Worm (Caenorhabditis elegans) whole organism, L2 larva: Measurements from ENCODE around the gene aakg-1.

Experiments
- C34F6.9 ChIP-seq: fragments of 150-350 bp; optimal IDR thresholded peaks from 2 replicates; lab custom pipeline; 2014; ENCODE audit warnings: missing biosample characterization, missing genetic modification characterization
- F13H6.1 ChIP-seq: sonication (generic microtip); optimal IDR thresholded peaks from 2 replicates; lab custom pipeline; 2016; ENCODE audit warnings: missing genetic modification characterization, missing compliant biosample characterization
- R02D3.7 ChIP-seq: fragments of 150-350 bp; optimal IDR thresholded peaks from 2 replicates; lab custom pipeline; 2014; ENCODE audit warnings: missing biosample characterization, missing genetic modification characterization
- aly-2 ChIP-seq: fragments of 150-350 bp; optimal IDR thresholded peaks from 2 replicates; lab custom pipeline; 2014; ENCODE audit warnings: missing biosample characterization, missing genetic modification characterization
- ama-1 ChIP-seq: fragments of 150-350 bp; optimal IDR thresholded peaks from 2 replicates; lab custom pipeline; 2018; ENCODE audit warnings: inconsistent platforms
- blmp-1 ChIP-seq: sonication (generic microtip); optimal IDR thresholded peaks from 2 replicates; lab custom pipeline; 2017; ENCODE audit warnings: missing genetic modification characterization, mild to moderate bottlenecking, missing compliant biosample characterization, antibody characterized with exemption, moderate library complexity; ENCODE audit not compliant: insufficient read depth
- ceh-16 ChIP-seq: fragments of 150-350 bp; optimal IDR thresholded peaks from 2 replicates; lab custom pipeline; 2014; ENCODE audit warnings: missing biosample characterization, missing genetic modification characterization
- ceh-82 ChIP-seq: fragments of 150-350 bp; optimal IDR thresholded peaks from 2 replicates; lab custom pipeline; 2014; ENCODE audit warnings: missing biosample characterization, missing genetic modification characterization
- crh-2 ChIP-seq: sonication (generic microtip); optimal IDR thresholded peaks from 2 replicates; lab custom pipeline; 2017; ENCODE audit warnings: missing biosample characterization, missing genetic modification characterization
- elt-1 ChIP-seq: fragments of 150-350 bp; optimal IDR thresholded peaks from 2 replicates; lab custom pipeline; 2014; ENCODE audit warnings: missing biosample characterization, missing genetic modification characterization
- fos-1 ChIP-seq: fragments of 150-350 bp; optimal IDR thresholded peaks from 2 replicates; lab custom pipeline; 2014; ENCODE audit warnings: missing biosample characterization, missing genetic modification characterization
- gmeb-1 ChIP-seq: fragments of 150-350 bp; optimal IDR thresholded peaks from 2 replicates; lab custom pipeline; 2014; ENCODE audit warnings: missing biosample characterization, missing genetic modification characterization
- lin-11 ChIP-seq: fragments of 150-350 bp; sonication (generic microtip); optimal IDR thresholded peaks from 2 replicates; lab custom pipeline; 2014; ENCODE audit warnings: missing biosample characterization, missing genetic modification characterization, inconsistent platforms, mixed read lengths
- lin-13 ChIP-seq: fragments of 150-350 bp; optimal IDR thresholded peaks from 2 replicates; lab custom pipeline; 2014; ENCODE audit warnings: missing biosample characterization, missing genetic modification reagents, missing genetic modification characterization
- lin-39 ChIP-seq: fragments of 150-350 bp; optimal IDR thresholded peaks from 2 replicates; lab custom pipeline; 2014; ENCODE audit warnings: missing biosample characterization, missing genetic modification reagents, missing genetic modification characterization
- lsy-2 ChIP-seq, 2 experiments: fragments of 150-350 bp in 1 of 2; sonication (generic microtip) in 1 of 2; optimal IDR thresholded peaks; 2 replicates each; lab custom pipeline; 2014 to 2017; ENCODE audit warnings: missing biosample characterization in 2 of 2, missing genetic modification characterization in 2 of 2
- mab-5 ChIP-seq: fragments of 150-350 bp; optimal IDR thresholded peaks from 2 replicates; lab custom pipeline; 2014; ENCODE audit warnings: missing biosample characterization, missing genetic modification characterization
- mbf-1 ChIP-seq: sonication (generic microtip); optimal IDR thresholded peaks from 2 replicates; lab custom pipeline; 2017; ENCODE audit warnings: missing biosample characterization, missing genetic modification characterization
- mdl-1 ChIP-seq, 2 experiments: fragments of 150-350 bp in 1 of 2; sonication (generic microtip) in 1 of 2; optimal IDR thresholded peaks; 2 replicates each; lab custom pipeline; 2017; ENCODE audit warnings: missing biosample characterization in 2 of 2, missing genetic modification characterization in 2 of 2
- nhr-10 ChIP-seq: sonication (generic microtip); optimal IDR thresholded peaks from 2 replicates; lab custom pipeline; 2017; ENCODE audit warnings: missing biosample characterization, missing genetic modification characterization
- nhr-12 ChIP-seq: fragments of 150-350 bp; optimal IDR thresholded peaks from 2 replicates; lab custom pipeline; 2014; ENCODE audit warnings: missing biosample characterization, missing genetic modification characterization
- nhr-21 ChIP-seq: fragments of 150-350 bp; optimal IDR thresholded peaks from 2 replicates; lab custom pipeline; 2014; ENCODE audit warnings: missing biosample characterization, missing genetic modification characterization
- nhr-237 ChIP-seq: fragments of 150-350 bp; optimal IDR thresholded peaks from 2 replicates; lab custom pipeline; 2014; ENCODE audit warnings: missing biosample characterization, missing genetic modification characterization
- nhr-25 ChIP-seq: fragments of 150-350 bp; sonication (generic microtip); optimal IDR thresholded peaks from 3 replicates; lab custom pipeline; 2014; ENCODE audit warnings: missing biosample characterization, missing genetic modification characterization
- nhr-6 ChIP-seq: fragments of 150-350 bp; optimal IDR thresholded peaks from 2 replicates; lab custom pipeline; 2014; ENCODE audit warnings: missing biosample characterization, missing genetic modification characterization
- nhr-77 ChIP-seq: fragments of 150-350 bp; optimal IDR thresholded peaks from 2 replicates; lab custom pipeline; 2014; ENCODE audit warnings: missing biosample characterization, missing genetic modification characterization
- peb-1 ChIP-seq: fragments of 150-350 bp; optimal IDR thresholded peaks from 2 replicates; lab custom pipeline; 2014; ENCODE audit warnings: missing biosample characterization, missing genetic modification characterization
- sem-4 ChIP-seq: fragments of 150-350 bp; optimal IDR thresholded peaks from 2 replicates; lab custom pipeline; 2014; ENCODE audit warnings: missing biosample characterization, missing genetic modification reagents, missing genetic modification characterization
- skn-1 ChIP-seq: sonication (generic microtip); optimal IDR thresholded peaks from 2 replicates; lab custom pipeline; 2017; ENCODE audit warnings: missing biosample characterization, missing genetic modification characterization
- sma-3 ChIP-seq: sonication (generic microtip); optimal IDR thresholded peaks from 2 replicates; lab custom pipeline; 2016; ENCODE audit warnings: missing genetic modification reagents, missing genetic modification characterization, missing compliant biosample characterization
- sma-9 ChIP-seq, 2 experiments: fragments of 150-350 bp in 1 of 2; sonication (generic microtip) in 1 of 2; optimal IDR thresholded peaks; 2 replicates each; lab custom pipeline; 2014 to 2016; ENCODE audit warnings: missing genetic modification characterization in 2 of 2, mild to moderate bottlenecking in 1 of 2, missing biosample characterization in 1 of 2, missing compliant biosample characterization in 1 of 2, missing genetic modification reagents in 1 of 2, moderate library complexity in 1 of 2
- snpc-4 ChIP-seq: fragments of 150-350 bp; optimal IDR thresholded peaks from 2 replicates; lab custom pipeline; 2014; ENCODE audit warnings: missing biosample characterization, missing genetic modification characterization
- unc-39 ChIP-seq: fragments of 150-350 bp; optimal IDR thresholded peaks from 2 replicates; lab custom pipeline; 2014; ENCODE audit warnings: missing biosample characterization, missing genetic modification characterization
- unc-55 ChIP-seq: fragments of 150-350 bp; sonication (generic microtip); optimal IDR thresholded peaks from 3 replicates; lab custom pipeline; 2014; ENCODE audit warnings: missing biosample characterization, missing genetic modification reagents, missing genetic modification characterization
- unc-62 ChIP-seq: fragments of 150-350 bp; optimal IDR thresholded peaks from 2 replicates; lab custom pipeline; 2014; ENCODE audit warnings: missing biosample characterization, missing genetic modification reagents, missing genetic modification characterization
- ztf-1 ChIP-seq: fragments of 200-800 bp; sonication (Bioruptor generic); conservative IDR thresholded peaks from 2 replicates; pipeline ENCODE4 v1.3.6; 2022; ENCODE audit warnings: missing genetic modification characterization, missing compliant biosample characterization
- ztf-11 ChIP-seq: sonication (generic microtip); optimal IDR thresholded peaks from 2 replicates; lab custom pipeline; 2017; ENCODE audit warnings: missing biosample characterization, missing genetic modification characterization
- ztf-4 ChIP-seq: fragments of 150-350 bp; optimal IDR thresholded peaks from 2 replicates; lab custom pipeline; 2014; ENCODE audit warnings: missing biosample characterization, missing genetic modification characterization

aakg-1 gene

DNA sequence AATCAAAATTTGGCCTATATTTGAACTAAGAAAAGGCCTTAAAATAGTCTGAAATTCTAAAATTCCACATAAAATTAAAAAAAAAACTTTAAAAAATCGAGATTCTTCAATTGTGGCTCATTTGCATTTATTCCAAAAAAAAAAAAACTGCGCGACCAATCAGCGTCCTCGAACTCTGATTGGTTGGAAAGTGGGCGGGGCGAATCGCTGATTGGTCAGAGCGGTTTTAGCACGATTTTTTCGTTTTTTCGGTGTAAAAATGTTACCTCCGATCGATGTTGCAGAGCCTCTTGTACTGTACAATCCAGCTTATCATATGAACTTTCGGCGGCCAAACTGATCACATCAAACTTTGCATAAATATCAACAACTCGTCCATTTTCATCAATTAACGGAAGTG lies 34.8 kb downstream of the aakg-1 start:
- no peak for TF ChIP-seq sma-9 (GFP tag; optimal IDR thresholded peaks at IDR 0.05; lab: Kevin White, UChicago)
- no peak for TF ChIP-seq sma-9 (tag; optimal IDR thresholded peaks at IDR 0.05; lab: Kevin White, UChicago)
- TF ChIP-seq mbf-1 (tag; lab: Kevin White, UChicago) = no peak
- TF ChIP-seq ztf-1 (GFP tag; lab: Robert Waterston, UW) = no peak
- TF ChIP-seq ceh-16 (tag; lab: Kevin White, UChicago) = no peak
- no peak for TF ChIP-seq nhr-77 (tag; lab: Kevin White, UChicago)
- no peak for TF ChIP-seq nhr-12 (tag; lab: Kevin White, UChicago)
- TF ChIP-seq sem-4 (tag; lab: Kevin White, UChicago) = no peak
- TF ChIP-seq nhr-21 (tag; lab: Kevin White, UChicago) = no peak
- no peak for TF ChIP-seq unc-39 (tag; lab: Kevin White, UChicago)
- no peak for TF ChIP-seq lsy-2 (tag; optimal IDR thresholded peaks at IDR 0.05; lab: Kevin White, UChicago)
- TF ChIP-seq, all 48 proteins: peak for 0

DNA sequence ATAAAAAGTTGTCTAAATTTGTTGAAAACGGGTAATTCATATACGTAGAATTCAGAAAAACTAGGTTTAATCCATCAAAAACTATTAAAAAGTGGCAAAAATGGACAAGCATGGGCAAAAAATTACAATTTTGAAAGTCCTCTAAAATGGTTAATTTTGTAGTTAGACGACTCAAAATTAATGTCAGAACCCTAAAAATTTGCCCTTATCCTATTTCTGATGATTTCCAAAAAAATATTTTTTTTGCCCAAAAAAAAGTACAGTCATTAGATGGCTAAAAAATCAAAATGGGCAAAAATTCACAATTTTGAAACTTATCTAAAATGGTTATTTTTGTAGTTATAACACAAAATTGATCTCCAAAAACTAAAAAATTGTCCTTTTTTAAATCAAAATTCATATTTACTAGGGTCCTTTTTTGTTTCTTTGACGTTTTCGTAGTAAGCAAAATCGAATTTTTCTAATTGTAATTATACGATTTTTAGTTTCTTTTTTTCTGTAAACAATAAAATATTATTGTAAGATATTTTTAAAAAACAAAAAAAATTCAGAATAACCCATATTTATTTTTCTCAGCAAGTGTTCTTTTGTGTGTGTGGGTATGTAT lies 37.9 kb downstream of the aakg-1 start:
- TF ChIP-seq sma-9 (GFP tag; optimal IDR thresholded peaks at IDR 0.05; lab: Kevin White, UChicago) (no peak), sma-9 (tag; optimal IDR thresholded peaks at IDR 0.05; lab: Kevin White, UChicago) (no peak), unc-39 (tag; lab: Kevin White, UChicago) (no peak), R02D3.7 (no peak), blmp-1 (no peak), fos-1 (tag; lab: Kevin White, UChicago) (no peak), sem-4 (tag; lab: Kevin White, UChicago) (no peak), aly-2 (tag; lab: Kevin White, UChicago) (no peak), nhr-10 (tag; lab: Kevin White, UChicago) (no peak), lsy-2 (tag; optimal IDR thresholded peaks at IDR 0.05; lab: Kevin White, UChicago) (no peak), nhr-77 (tag; lab: Kevin White, UChicago) (no peak), unc-55 (GFP tag; lab: Kevin White, UChicago) (no peak), snpc-4 (no peak), nhr-237 (tag; lab: Kevin White, UChicago) (no peak)

- TF ChIP-seq lin-39 (tag; lab: Kevin White, UChicago) (no peak), unc-55 (GFP tag; lab: Kevin White, UChicago) (peak; percentile 15), gmeb-1 (peak; percentile 44)
Measured at ce11 chrIII:12533900-12534299, 41.3 kb downstream of the aakg-1 start.

DNA sequence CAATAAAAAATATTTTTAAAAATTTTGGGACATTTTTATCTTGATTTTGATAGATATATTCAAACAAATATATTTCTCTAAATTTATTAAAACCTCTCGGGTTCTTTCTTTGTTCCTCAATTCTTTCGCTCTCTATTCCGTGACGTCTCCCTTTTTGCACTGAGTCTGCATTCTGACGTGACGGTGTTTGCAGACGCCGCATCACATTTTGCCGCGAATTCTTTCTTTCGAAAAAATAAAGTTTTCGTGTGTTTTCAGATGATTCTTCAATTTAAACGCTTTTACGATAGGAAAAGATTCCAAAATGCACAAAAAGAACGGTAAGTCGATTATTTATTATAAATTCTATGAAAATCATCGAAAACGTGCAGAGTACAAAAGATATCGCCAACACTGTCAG lies 47.2 kb downstream of the aakg-1 start:
- TF ChIP-seq sma-9 (GFP tag; optimal IDR thresholded peaks at IDR 0.05; lab: Kevin White, UChicago) (no peak), sma-9 (tag; optimal IDR thresholded peaks at IDR 0.05; lab: Kevin White, UChicago) (no peak), nhr-25 (tag; lab: Kevin White, UChicago) (peak; percentile 27), F13H6.1 (tag; lab: Kevin White, UChicago) (peak; percentile 48), unc-55 (GFP tag; lab: Kevin White, UChicago) (peak; percentile 56), C34F6.9 (tag; lab: Kevin White, UChicago) (peak; percentile 43), lin-11 (no peak), lsy-2 (tag; optimal IDR thresholded peaks at IDR 0.05; lab: Kevin White, UChicago) (peak in 1 of 2 experiments; percentile 67), R02D3.7 (no peak), ztf-1 (GFP tag; lab: Robert Waterston, UW) (no peak), sem-4 (tag; lab: Kevin White, UChicago) (peak; percentile 53), nhr-6 (tag; lab: Kevin White, UChicago) (no peak), ama-1 (lab: Kevin White, UChicago) (no peak), mab-5 (tag; lab: Kevin White, UChicago) (no peak), nhr-21 (tag; lab: Kevin White, UChicago) (no peak), unc-62 (GFP tag; lab: Kevin White, UChicago) (no peak), lin-13 (GFP tag; lab: Kevin White, UChicago) (peak; percentile 46), sma-3 (GFP tag; lab: Kevin White, UChicago) (peak; percentile 25), skn-1 (tag; lab: Kevin White, UChicago) (no peak), crh-2 (tag; lab: Kevin White, UChicago) (peak; percentile 31), blmp-1 (no peak), mbf-1 (tag; lab: Kevin White, UChicago) (no peak), ztf-4 (no peak), peb-1 (tag; lab: Kevin White, UChicago) (no peak), mdl-1 (tag; optimal IDR thresholded peaks at IDR 0.05; lab: Kevin White, UChicago) (no peak), gmeb-1 (peak; percentile 73), ceh-82 (tag; lab: Kevin White, UChicago) (no peak), ztf-11 (no peak), nhr-77 (tag; lab: Kevin White, UChicago) (no peak), elt-1 (tag; lab: Kevin White, UChicago) (no peak)
